Worm (Caenorhabditis elegans) whole organism, midembryonic: ENCODE data around the gene pcdr-1.

Experiments
- cog-1 ChIP-seq: sonication (generic microtip); optimal IDR thresholded peaks from 2 replicates; lab custom pipeline; 2016; ENCODE audit warnings: missing genetic modification characterization, missing compliant biosample characterization
- flt-1 ChIP-seq: fragments of 200-800 bp; sonication (Bioruptor generic); IDR thresholded peaks from 2 replicates; pipeline ENCODE4 v1.3.6; 2022; ENCODE audit warnings: missing genetic modification characterization, missing compliant biosample characterization
- klf-2 ChIP-seq: fragments of 200-800 bp; sonication (Bioruptor generic); conservative IDR thresholded peaks from 2 replicates; pipeline ENCODE4 v1.3.6; 2022; ENCODE audit warnings: missing genetic modification reagents, missing genetic modification characterization, missing compliant biosample characterization
- med-1 ChIP-seq: sonication (generic microtip); optimal IDR thresholded peaks from 2 replicates; lab custom pipeline; 2017; ENCODE audit warnings: missing genetic modification characterization, mild to moderate bottlenecking, missing compliant biosample characterization, antibody characterized with exemption, missing genetic modification reagents; ENCODE audit not compliant: insufficient read depth
- ref-1 ChIP-seq: fragments of 200-800 bp; sonication (Bioruptor generic); conservative IDR thresholded peaks from 2 replicates; pipeline ENCODE4 v1.3.6; 2022; ENCODE audit warnings: missing genetic modification reagents, missing genetic modification characterization, missing compliant biosample characterization
- tab-1 ChIP-seq: fragments of 200-800 bp; sonication (Bioruptor generic); IDR thresholded peaks from 2 replicates; pipeline ENCODE4 v1.3.6; 2022; ENCODE audit warnings: missing genetic modification characterization, missing compliant biosample characterization
- ztf-23 ChIP-seq: fragments of 200-800 bp; sonication (Bioruptor generic); IDR thresholded peaks from 2 replicates; pipeline ENCODE4 v1.3.6; 2022; ENCODE audit warnings: missing genetic modification reagents, missing genetic modification characterization, missing compliant biosample characterization
- ztf-29 ChIP-seq: fragments of 200-800 bp; sonication (Bioruptor generic); IDR thresholded peaks from 2 replicates; pipeline ENCODE4 v1.3.6; 2022; ENCODE audit warnings: missing genetic modification reagents, missing genetic modification characterization, missing compliant biosample characterization

DNA sequence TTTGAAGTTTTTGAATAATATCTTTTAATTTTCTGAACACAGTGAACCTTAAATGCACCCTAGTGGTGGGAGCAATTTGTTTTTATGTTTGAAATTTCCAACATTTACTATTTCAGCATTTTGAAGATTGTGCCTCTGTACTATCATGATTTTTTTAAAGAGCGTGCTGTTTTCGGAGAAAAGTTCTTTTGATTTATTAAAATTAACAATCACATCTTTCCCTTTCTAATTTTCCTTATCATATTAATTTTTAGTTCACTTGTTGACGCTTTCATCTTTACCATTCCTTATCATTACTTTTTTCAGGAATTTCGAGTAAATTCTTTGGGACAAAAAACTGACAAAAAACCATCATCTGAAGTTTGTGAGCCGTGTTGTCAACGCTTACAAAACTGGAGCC, 41.4 kb downstream of the pcdr-1 start, which contains the start of gene nhr-48:
- TF ChIP-seq flt-1 (GFP tag; lab: Robert Waterston, UW) (no peak), cog-1 (tag; lab: Kevin White, UChicago) (no peak), med-1 (GFP tag; lab: Kevin White, UChicago) (no peak), klf-2 (GFP tag; lab: Robert Waterston, UW) (no peak), ref-1 (GFP tag; lab: Robert Waterston, UW) (no peak), tab-1 (GFP tag; lab: Robert Waterston, UW) (no peak), ztf-29 (GFP tag; lab: Robert Waterston, UW) (no peak), ztf-23 (GFP tag; lab: Robert Waterston, UW) (no peak)
